Fruit fly (Drosophila melanogaster): ENCODE data around the gene chinmo.
A peak's percentile ranks its signal among the peaks of the same experiment; 100 is the strongest.

The chinmo gene

dm6 chr2L:1646499-1646898, 4.6 kb upstream of the chinmo start:
- TF ChIP-seq CG9705 (GFP tag; optimal IDR thresholded peaks at IDR 0.05) = no peak
- no peak for TF ChIP-seq Hnf4 (GFP tag; optimal IDR thresholded peaks at IDR 0.05)
- no peak for TF ChIP-seq Sp1 (GFP tag; optimal IDR thresholded peaks at IDR 0.05)
- TF ChIP-seq Abd-B (GFP tag; optimal IDR thresholded peaks at IDR 0.05) = no peak
- no peak for TF ChIP-seq h (GFP tag; optimal IDR thresholded peaks at IDR 0.05)
- no peak for TF ChIP-seq ey (GFP tag; optimal IDR thresholded peaks at IDR 0.05)
- no peak for TF ChIP-seq lola (GFP tag; optimal IDR thresholded peaks at IDR 0.05)
- TF ChIP-seq OdsH (GFP tag; optimal IDR thresholded peaks at IDR 0.05) = no peak
- no peak for TF ChIP-seq dl (GFP tag; optimal IDR thresholded peaks at IDR 0.05; ENCODE audit: insufficient read depth in 1 of 2, partially characterized antibody in 2 of 2)
- TF ChIP-seq sage (GFP tag; optimal IDR thresholded peaks at IDR 0.05) = no peak
- TF ChIP-seq Hr78 (GFP tag; optimal IDR thresholded peaks at IDR 0.05) = no peak
- TF ChIP-seq Dfd (GFP tag; optimal IDR thresholded peaks at IDR 0.05) = no peak

DNA sequence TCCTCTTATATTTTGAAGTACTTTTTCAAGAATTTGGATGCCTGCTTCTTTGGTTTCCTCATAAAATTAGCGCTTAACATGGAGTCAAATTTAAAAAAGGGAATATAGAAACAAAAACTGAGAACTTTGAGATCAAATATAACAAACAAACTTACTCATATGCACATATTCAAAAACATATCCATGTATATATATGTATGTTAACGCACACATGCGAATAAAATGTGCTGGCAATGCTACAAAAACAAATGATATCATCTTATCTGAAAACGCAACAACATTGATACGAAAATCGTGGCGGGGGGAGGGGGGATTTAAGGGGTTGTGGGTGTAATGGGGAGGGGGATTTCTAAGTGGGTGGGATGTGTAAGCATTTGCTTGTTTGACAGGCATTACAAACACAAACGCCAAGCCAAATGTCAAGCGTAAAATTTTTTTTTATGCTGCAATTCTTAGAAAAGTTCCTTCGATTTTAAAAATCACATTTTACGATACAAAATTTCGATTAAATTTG, 3.0 kb upstream of the chinmo start:
- no peak for TF ChIP-seq N (GFP tag; optimal IDR thresholded peaks at IDR 0.05)
- no peak for TF ChIP-seq Hr83 (GFP tag; optimal IDR thresholded peaks at IDR 0.05; ENCODE audit: poor library complexity, severe bottlenecking)
- TF ChIP-seq Myc (optimal IDR thresholded peaks at IDR 0.05) = no peak

DNA sequence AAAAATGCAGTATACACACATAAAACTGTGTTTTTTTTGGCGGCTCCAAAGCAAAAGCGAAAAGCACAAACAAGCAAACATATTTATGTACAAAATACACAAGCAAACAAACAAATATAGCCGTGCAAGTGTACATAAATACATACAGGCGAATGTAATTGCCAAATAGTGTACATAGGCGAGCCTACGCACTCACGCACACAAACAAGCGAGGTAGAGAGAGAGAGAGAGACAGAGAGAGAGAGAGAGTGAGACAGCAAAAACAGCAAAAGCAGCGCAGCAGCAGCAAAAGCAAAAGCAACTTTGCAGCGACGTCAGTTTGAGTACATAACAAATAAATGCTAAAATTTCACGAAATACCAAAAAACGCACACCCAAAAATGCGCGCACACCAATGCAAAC, 2.4 kb upstream of the chinmo start:
- TF ChIP-seq N (GFP tag; optimal IDR thresholded peaks at IDR 0.05) (peak; percentile 17), Dfd (GFP tag; optimal IDR thresholded peaks at IDR 0.05) (peak; percentile 7), sv (GFP tag; optimal IDR thresholded peaks at IDR 0.05) (no peak)

dm6 chr2L:1649244-1649827, 1.7 kb upstream of the chinmo start:
- no peak for TF ChIP-seq sage (GFP tag; optimal IDR thresholded peaks at IDR 0.05)
- no peak for TF ChIP-seq CG32264 (GFP tag; optimal IDR thresholded peaks at IDR 0.05)
- TF ChIP-seq Abd-B (GFP tag; optimal IDR thresholded peaks at IDR 0.05) = no peak
- no peak for TF ChIP-seq Dfd (GFP tag; optimal IDR thresholded peaks at IDR 0.05)
- TF ChIP-seq usp (GFP tag; optimal IDR thresholded peaks at IDR 0.05) = no peak
- peak; percentile 76 for TF ChIP-seq dmrt93B (GFP tag; optimal IDR thresholded peaks at IDR 0.05)
- peak; percentile 11 for TF ChIP-seq CG9705 (GFP tag; optimal IDR thresholded peaks at IDR 0.05)
- peak; percentile 69 for TF ChIP-seq br (GFP tag; optimal IDR thresholded peaks at IDR 0.05)
- no peak for TF ChIP-seq Hr78 (GFP tag; optimal IDR thresholded peaks at IDR 0.05)
- no peak for TF ChIP-seq dl (GFP tag; optimal IDR thresholded peaks at IDR 0.05; ENCODE audit: insufficient read depth in 1 of 2, partially characterized antibody in 2 of 2)
- peak; percentile 37 for TF ChIP-seq CrebA (GFP tag; optimal IDR thresholded peaks at IDR 0.05; ENCODE audit: borderline replicate concordance)
- TF ChIP-seq Hnf4 (GFP tag; optimal IDR thresholded peaks at IDR 0.05) = peak; percentile 52
- TF ChIP-seq Dif (GFP tag; optimal IDR thresholded peaks at IDR 0.05; ENCODE audit: partially characterized antibody) = no peak
- no peak for TF ChIP-seq GATAd (GFP tag; optimal IDR thresholded peaks at IDR 0.05)
- peak; percentile 83 for TF ChIP-seq psq (GFP tag; optimal IDR thresholded peaks at IDR 0.05)
- TF ChIP-seq fru (GFP tag; optimal IDR thresholded peaks at IDR 0.05) = peak; percentile 80
- no peak for TF ChIP-seq pan (optimal IDR thresholded peaks at IDR 0.05)
- TF ChIP-seq Jra (GFP tag; optimal IDR thresholded peaks at IDR 0.05) = no peak
- no peak for TF ChIP-seq jim (GFP tag; optimal IDR thresholded peaks at IDR 0.05)
- TF ChIP-seq Mio (GFP tag; optimal IDR thresholded peaks at IDR 0.05) = no peak
- no peak for TF ChIP-seq N (GFP tag; optimal IDR thresholded peaks at IDR 0.05)
- TF ChIP-seq brk (GFP tag; optimal IDR thresholded peaks at IDR 0.05) = no peak
- peak; percentile 79 for TF ChIP-seq OdsH (GFP tag; optimal IDR thresholded peaks at IDR 0.05)
- TF ChIP-seq lola (GFP tag; optimal IDR thresholded peaks at IDR 0.05) = no peak
- TF ChIP-seq Hr83 (GFP tag; optimal IDR thresholded peaks at IDR 0.05; ENCODE audit: poor library complexity, severe bottlenecking) = peak; percentile 12
- TF ChIP-seq HLH106 (tag; optimal IDR thresholded peaks at IDR 0.05) = peak; percentile 88
- TF ChIP-seq sv (GFP tag; optimal IDR thresholded peaks at IDR 0.05) = peak; percentile 64
- peak; percentile 11 for TF ChIP-seq tai (GFP tag; optimal IDR thresholded peaks at IDR 0.05)
- no peak for TF ChIP-seq Rel (GFP tag; optimal IDR thresholded peaks at IDR 0.05)
- TF ChIP-seq Rel (tag; optimal IDR thresholded peaks at IDR 0.05) = no peak
- TF ChIP-seq Vsx2 (GFP tag; optimal IDR thresholded peaks at IDR 0.05; ENCODE audit: partially characterized antibody) = no peak
- peak; percentile 26 for TF ChIP-seq ey (GFP tag; optimal IDR thresholded peaks at IDR 0.05)
- TF ChIP-seq Myc (optimal IDR thresholded peaks at IDR 0.05) = no peak
- TF ChIP-seq foxo (GFP tag; optimal IDR thresholded peaks at IDR 0.05) = peak in 1 of 2 experiments; percentile 83
- TF ChIP-seq woc (GFP tag; optimal IDR thresholded peaks at IDR 0.05) = no peak
- peak; percentile 71 for TF ChIP-seq Sp1 (GFP tag; optimal IDR thresholded peaks at IDR 0.05)
- TF ChIP-seq h (GFP tag; optimal IDR thresholded peaks at IDR 0.05) = peak; percentile 77
- peak; percentile 75 for TF ChIP-seq rgr (GFP tag; optimal IDR thresholded peaks at IDR 0.05)
- no peak for TF ChIP-seq dsf (GFP tag; optimal IDR thresholded peaks at IDR 0.05; ENCODE audit: borderline replicate concordance)
